Fruit fly (Drosophila melanogaster) whole organism, embryonic: Measurements from ENCODE around the gene Uxt.

Source experiments
- CG1024 ChIP-seq: fragments of 200-800 bp; sonication (Bioruptor generic); IDR thresholded peaks from 2 replicates; pipeline ENCODE4 v1.3.6; 2022; ENCODE audit warnings: missing biosample characterization, missing genetic modification characterization
- CG10267 ChIP-seq: fragments of 200-800 bp; sonication (Bioruptor generic); optimal IDR thresholded peaks from 2 replicates; lab custom pipeline; 2018; ENCODE audit warnings: missing biosample characterization, mild to moderate bottlenecking, missing genetic modification characterization, moderate library complexity
- CG10431 ChIP-seq: fragments of 200-800 bp; sonication (Bioruptor generic); optimal IDR thresholded peaks from 3 replicates; lab custom pipeline; 2018; ENCODE audit warnings: missing biosample characterization, mild to moderate bottlenecking, missing genetic modification characterization
- CG10979 ChIP-seq: fragments of 200-800 bp; sonication (Bioruptor generic); optimal IDR thresholded peaks from 2 replicates; lab custom pipeline; 2018; ENCODE audit warnings: missing biosample characterization, mild to moderate bottlenecking, missing genetic modification characterization, moderate library complexity
- CG11560 ChIP-seq: fragments of 200-800 bp; sonication (Bioruptor generic); IDR thresholded peaks from 3 replicates; pipeline ENCODE4 v1.3.6; 2022; ENCODE audit warnings: missing biosample characterization, missing genetic modification characterization
- CG11723 ChIP-seq: fragments of 200-800 bp; sonication (Bioruptor generic); optimal IDR thresholded peaks from 2 replicates; lab custom pipeline; 2017; ENCODE audit warnings: missing biosample characterization, mild to moderate bottlenecking, missing genetic modification characterization
- CG12155 ChIP-seq: fragments of 200-800 bp; sonication (Bioruptor generic); optimal IDR thresholded peaks from 3 replicates; lab custom pipeline; 2016; ENCODE audit warnings: missing biosample characterization, missing genetic modification characterization
- CG14965 ChIP-seq: fragments of 200-800 bp; sonication (Bioruptor generic); optimal IDR thresholded peaks from 2 replicates; lab custom pipeline; 2016; ENCODE audit warnings: missing biosample characterization, missing genetic modification characterization, borderline replicate concordance
- CG15514 ChIP-seq: fragments of 200-800 bp; sonication (Bioruptor generic); optimal IDR thresholded peaks from 3 replicates; lab custom pipeline; 2017; ENCODE audit warnings: missing biosample characterization, missing genetic modification characterization, mild to moderate bottlenecking, moderate library complexity, missing genetic modification reagents
- CG17361 ChIP-seq: fragments of 200-800 bp; sonication (Bioruptor generic); IDR thresholded peaks from 3 replicates; pipeline ENCODE4 v1.3.6; 2022; ENCODE audit warnings: missing biosample characterization, missing genetic modification characterization
- CG17568 ChIP-seq: fragments of 200-800 bp; sonication (Bioruptor generic); optimal IDR thresholded peaks from 2 replicates; lab custom pipeline; 2018; ENCODE audit warnings: missing biosample characterization, mild to moderate bottlenecking, missing genetic modification characterization, moderate library complexity
- CG17612 ChIP-seq: fragments of 200-800 bp; sonication (Bioruptor generic); IDR thresholded peaks from 2 replicates; pipeline ENCODE4 v1.3.6; 2022; ENCODE audit warnings: missing biosample characterization, missing genetic modification characterization
- CG31224 ChIP-seq: fragments of 200-800 bp; sonication (Bioruptor generic); IDR thresholded peaks from 2 replicates; pipeline ENCODE4 v1.3.6; 2022; ENCODE audit warnings: missing biosample characterization, missing genetic modification characterization
- CG31441 ChIP-seq: fragments of 200-800 bp; sonication (Bioruptor generic); IDR thresholded peaks from 2 replicates; pipeline ENCODE4 v1.3.6; 2022; ENCODE audit warnings: missing biosample characterization, missing genetic modification characterization
- CG4424 ChIP-seq: fragments of 200-800 bp; sonication (Bioruptor generic); optimal IDR thresholded peaks from 3 replicates; lab custom pipeline; 2016; ENCODE audit warnings: missing biosample characterization, missing genetic modification characterization
- CG4707 ChIP-seq: fragments of 200-800 bp; sonication (Bioruptor generic); optimal IDR thresholded peaks from 2 replicates; lab custom pipeline; 2018; ENCODE audit warnings: missing biosample characterization, mild to moderate bottlenecking, missing genetic modification characterization, moderate library complexity
- CG4820 ChIP-seq: fragments of 200-800 bp; sonication (Bioruptor generic); optimal IDR thresholded peaks from 3 replicates; lab custom pipeline; 2016; ENCODE audit warnings: missing biosample characterization, missing genetic modification characterization
- CG6254 ChIP-seq: fragments of 200-800 bp; sonication (Bioruptor generic); optimal IDR thresholded peaks from 3 replicates; lab custom pipeline; 2017; ENCODE audit warnings: mild to moderate bottlenecking, missing biosample characterization, missing genetic modification reagents, missing genetic modification characterization
- CG7786 ChIP-seq: fragments of 200-800 bp; sonication (Bioruptor generic); optimal IDR thresholded peaks from 2 replicates; lab custom pipeline; 2016; ENCODE audit warnings: missing biosample characterization, missing genetic modification characterization
- CG9727 ChIP-seq: fragments of 200-800 bp; sonication (Bioruptor generic); optimal IDR thresholded peaks from 3 replicates; lab custom pipeline; 2017; ENCODE audit warnings: missing biosample characterization, mild to moderate bottlenecking, missing genetic modification characterization
- Camta ChIP-seq: fragments of 200-800 bp; sonication (Bioruptor generic); optimal IDR thresholded peaks from 2 replicates; lab custom pipeline; 2016; ENCODE audit warnings: missing biosample characterization, missing genetic modification characterization
- Doc3 ChIP-seq: fragments of 200-800 bp; sonication (Bioruptor generic); IDR thresholded peaks from 3 replicates; pipeline ENCODE4 v1.3.6; 2022; ENCODE audit warnings: missing biosample characterization, missing genetic modification characterization; ENCODE audit not compliant: partially characterized antibody
- E2f2 ChIP-seq: fragments of 200-800 bp; sonication (Bioruptor generic); IDR thresholded peaks from 2 replicates; pipeline ENCODE4 v1.3.6; 2022; ENCODE audit warnings: missing biosample characterization, missing genetic modification characterization
- MTF-1 ChIP-seq: fragments of 200-800 bp; sonication (Bioruptor generic); optimal IDR thresholded peaks from 2 replicates; lab custom pipeline; 2018; ENCODE audit warnings: missing biosample characterization, mild to moderate bottlenecking, missing genetic modification characterization, borderline replicate concordance
- Oli ChIP-seq: fragments of 200-800 bp; sonication (Bioruptor generic); optimal IDR thresholded peaks from 2 replicates; lab custom pipeline; 2018; ENCODE audit warnings: missing biosample characterization, mild to moderate bottlenecking, missing genetic modification characterization, moderate library complexity
- Pdp1 ChIP-seq, 2 experiments: fragments of 200-800 bp; sonication (Bioruptor generic); optimal IDR thresholded peaks; 3 replicates each; lab custom pipeline; 2016; ENCODE audit warnings: missing biosample characterization in 2 of 2, missing genetic modification characterization in 2 of 2, mild to moderate bottlenecking in 1 of 2, moderate library complexity in 1 of 2
- Rx ChIP-seq: fragments of 200-800 bp; sonication (Bioruptor generic); IDR thresholded peaks from 2 replicates; pipeline ENCODE4 v1.3.6; 2022; ENCODE audit warnings: missing biosample characterization, missing genetic modification characterization
- bigmax ChIP-seq: fragments of 200-800 bp; sonication (Bioruptor generic); optimal IDR thresholded peaks from 2 replicates; lab custom pipeline; 2018; ENCODE audit warnings: missing biosample characterization, mild to moderate bottlenecking, missing genetic modification characterization
- btn ChIP-seq: fragments of 200-800 bp; sonication (Bioruptor generic); optimal IDR thresholded peaks from 2 replicates; lab custom pipeline; 2016; ENCODE audit warnings: missing biosample characterization, missing genetic modification characterization
- caup ChIP-seq: fragments of 200-800 bp; sonication (Bioruptor generic); optimal IDR thresholded peaks from 3 replicates; lab custom pipeline; 2017; ENCODE audit warnings: missing biosample characterization, mild to moderate bottlenecking, missing genetic modification characterization, moderate library complexity; ENCODE audit not compliant: severe bottlenecking
- exex ChIP-seq: fragments of 200-800 bp; sonication (Bioruptor generic); optimal IDR thresholded peaks from 4 replicates; lab custom pipeline; 2018; ENCODE audit warnings: missing biosample characterization, mild to moderate bottlenecking, missing genetic modification characterization, moderate library complexity
- fru ChIP-seq: fragments of >200 bp; optimal IDR thresholded peaks from 2 replicates; lab custom pipeline; 2017
- kay ChIP-seq: fragments of 200-800 bp; sonication (Bioruptor generic); optimal IDR thresholded peaks from 2 replicates; lab custom pipeline; 2016; ENCODE audit warnings: missing biosample characterization, missing genetic modification characterization
- ro ChIP-seq: fragments of 200-800 bp; sonication (Bioruptor generic); IDR thresholded peaks from 2 replicates; pipeline ENCODE4 v1.3.6; 2022; ENCODE audit warnings: missing biosample characterization, missing genetic modification characterization
- shn ChIP-seq: fragments of 200-800 bp; sonication (Bioruptor generic); optimal IDR thresholded peaks from 3 replicates; lab custom pipeline; 2016; ENCODE audit warnings: missing biosample characterization, missing genetic modification characterization
- slbo ChIP-seq: fragments of 200-800 bp; sonication (Bioruptor generic); IDR thresholded peaks from 2 replicates; pipeline ENCODE4 v1.3.6; 2022; ENCODE audit warnings: missing biosample characterization, missing genetic modification characterization
- tap ChIP-seq: fragments of 200-800 bp; optimal IDR thresholded peaks from 3 replicates; lab custom pipeline; 2019; ENCODE audit warnings: missing biosample characterization, mild to moderate bottlenecking, missing genetic modification characterization, moderate library complexity
- vnd ChIP-seq: fragments of 200-800 bp; sonication (Bioruptor generic); IDR thresholded peaks from 3 replicates; pipeline ENCODE4 v1.3.6; 2022; ENCODE audit warnings: missing biosample characterization, missing genetic modification characterization; ENCODE audit not compliant: partially characterized antibody

Uxt gene

dm6 chr2L:15271757-15272589, 15.6 kb downstream of the Uxt start, which contains the start of gene Cul3 (continued):
- TF ChIP-seq CG17568 (GFP tag; lab: Kevin White, UChicago) (no peak), CG14965 (GFP tag; lab: Kevin White, UChicago) (no peak), CG10431 (GFP tag; lab: Kevin White, UChicago) (no peak), tap (no peak), exex (tag; lab: Kevin White, UChicago) (no peak), bigmax (GFP tag; lab: Kevin White, UChicago) (no peak), vnd (GFP tag; lab: Robert Waterston, UW) (peak; percentile 85), CG7786 (GFP tag; lab: Kevin White, UChicago) (no peak), MTF-1 (GFP tag; lab: Kevin White, UChicago) (no peak), slbo (peak; percentile 56), CG10979 (tag; lab: Kevin White, UChicago) (no peak), Oli (tag; lab: Kevin White, UChicago) (no peak), CG17612 (GFP tag; lab: Robert Waterston, UW) (no peak), CG11723 (no peak), E2f2 (GFP tag; lab: Robert Waterston, UW) (peak; percentile 84), CG10267 (tag; lab: Kevin White, UChicago) (peak; percentile 87), CG17361 (GFP tag; lab: Robert Waterston, UW) (peak; percentile 47; the same call in 1 of the 3 replicates), ro (GFP tag; lab: Robert Waterston, UW) (no peak), CG1024 (GFP tag; lab: Robert Waterston, UW) (no peak), caup (GFP tag; lab: Kevin White, UChicago) (no peak), btn (GFP tag; lab: Kevin White, UChicago) (no peak), CG15514 (no peak), CG12155 (GFP tag; lab: Kevin White, UChicago) (no peak), CG9727 (GFP tag; lab: Kevin White, UChicago) (no peak), CG6254 (GFP tag; lab: Kevin White, UChicago) (no peak), CG4820 (no peak), CG31224 (GFP tag; lab: Robert Waterston, UW) (no peak; the same call in 1 of the 2 replicates), fru (lab: Kevin White, UChicago) (no peak), CG11560 (tag; lab: Robert Waterston, UW) (no peak), CG4707 (GFP tag; lab: Kevin White, UChicago) (no peak), CG31441 (GFP tag; lab: Robert Waterston, UW) (peak; percentile 57; the same call in 1 of the 2 replicates), Camta (no peak), CG4424 (GFP tag; lab: Kevin White, UChicago) (peak; percentile 9), Rx (GFP tag; lab: Robert Waterston, UW) (no peak), kay (GFP tag; lab: Kevin White, UChicago) (no peak), Pdp1 (GFP tag; optimal IDR thresholded peaks at IDR 0.05; lab: Kevin White, UChicago) (peak in 1 of 2 experiments; percentile 89), shn (GFP tag; lab: Kevin White, UChicago) (no peak), Doc3 (GFP tag; lab: Robert Waterston, UW) (peak; percentile 74)
- TF ChIP-seq, all 482 proteins: peak for 104
